Worm (Caenorhabditis elegans): ENCODE data around the gene clec-79.

The clec-79 gene

DNA sequence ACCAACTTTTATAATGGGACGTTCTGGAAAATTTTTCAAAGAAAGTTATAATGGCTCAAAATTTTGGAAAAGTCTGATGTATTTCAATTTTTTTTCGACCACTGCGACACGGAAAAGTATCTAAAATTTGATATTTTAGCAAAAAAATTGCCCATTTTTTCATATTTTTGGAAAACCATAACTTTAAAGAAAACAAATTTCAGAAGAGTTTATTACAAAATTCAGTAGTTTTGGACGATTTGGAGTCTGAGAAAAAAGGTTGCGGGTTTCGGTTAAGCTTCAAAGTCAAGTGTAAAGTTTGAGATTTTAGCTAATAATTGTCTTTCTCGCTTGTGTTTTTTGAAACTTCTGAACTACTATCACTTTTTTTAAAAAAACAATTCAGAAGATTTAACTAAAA is 15.0 kb downstream of the clec-79 start:
- no peak for TF ChIP-seq unc-62 (GFP tag; optimal IDR thresholded peaks at IDR 0.05)

DNA sequence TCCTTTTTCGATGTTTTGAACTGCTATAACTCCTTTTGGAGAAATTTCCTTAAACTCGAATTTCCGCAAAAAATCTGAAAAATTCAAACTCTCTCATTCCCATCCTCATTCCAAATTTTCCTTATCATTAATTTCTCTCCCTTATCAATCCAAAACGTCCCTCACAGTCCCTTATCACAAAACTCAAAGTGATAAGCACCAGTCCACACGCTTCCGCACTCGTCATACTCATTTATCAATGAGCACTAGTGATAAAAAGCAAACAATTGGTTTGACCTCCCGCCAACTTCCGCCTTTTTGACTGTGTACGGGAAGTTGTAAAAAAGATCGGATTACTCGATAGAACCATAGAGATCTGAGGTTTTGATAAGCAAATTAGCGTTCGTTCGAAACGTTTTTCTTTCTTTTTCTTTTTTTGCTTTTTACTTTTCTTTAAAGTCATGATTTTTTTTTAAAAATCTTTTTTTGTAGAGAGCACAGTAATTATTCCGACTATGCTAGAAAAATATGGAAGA is 15.5 kb downstream of the clec-79 start, which contains the start of gene clec-78:
Gene clec-78, plus strand, starts transcription at position 465 of the 515 bp plus-strand sequence.
- TF ChIP-seq unc-62 (GFP tag; optimal IDR thresholded peaks at IDR 0.05), result no peak

DNA sequence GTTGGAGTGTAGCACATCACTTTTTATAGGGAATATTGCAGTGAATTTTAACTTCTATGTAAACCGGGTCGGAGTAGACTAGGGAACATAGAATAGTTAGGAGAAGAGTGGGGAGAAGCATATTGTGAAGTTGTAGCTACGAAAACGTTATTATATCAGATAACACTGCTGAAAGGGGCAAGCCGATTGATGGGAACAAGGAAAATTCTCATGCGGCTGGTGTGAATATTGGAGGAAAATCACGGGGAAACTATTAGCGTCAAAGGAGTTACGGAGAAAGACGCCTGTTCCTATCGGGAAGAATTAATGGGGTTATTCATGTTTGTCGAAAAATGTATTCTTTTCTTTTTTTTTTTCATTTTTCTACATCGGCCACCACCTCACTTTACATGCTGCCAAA is 20.1 kb downstream of the clec-79 start, which contains the start of gene F47C12.6:
Gene F47C12.6, minus strand, starts transcription at position 101 of the 400 bp plus-strand sequence.
- TF ChIP-seq unc-62 (GFP tag; optimal IDR thresholded peaks at IDR 0.05), result no peak

DNA sequence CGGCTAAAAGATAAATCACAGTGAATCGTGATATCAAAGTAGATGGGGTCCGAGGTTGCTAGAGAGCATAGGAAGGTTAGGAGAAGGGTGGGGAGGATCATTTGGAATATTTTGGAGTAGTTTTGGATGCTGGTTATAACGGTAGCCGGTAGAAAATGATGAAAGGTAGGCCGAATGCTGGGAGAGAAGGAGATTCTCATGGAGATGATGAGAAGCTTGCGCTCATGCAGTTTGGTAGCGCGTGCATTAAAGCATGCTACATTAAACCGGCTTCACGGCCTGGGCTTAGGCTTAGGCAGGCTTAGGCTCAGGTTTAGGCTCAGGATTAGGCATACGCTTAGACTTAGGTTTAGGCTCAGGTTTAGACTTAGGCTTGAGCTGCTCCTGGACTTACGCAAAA is 21.2 kb downstream of the clec-79 start, which contains the start of gene F47C12.13:
Gene F47C12.13, minus strand, starts transcription at position 101 of the 400 bp plus-strand sequence.
- TF ChIP-seq unc-62 (GFP tag; optimal IDR thresholded peaks at IDR 0.05), result no peak

DNA sequence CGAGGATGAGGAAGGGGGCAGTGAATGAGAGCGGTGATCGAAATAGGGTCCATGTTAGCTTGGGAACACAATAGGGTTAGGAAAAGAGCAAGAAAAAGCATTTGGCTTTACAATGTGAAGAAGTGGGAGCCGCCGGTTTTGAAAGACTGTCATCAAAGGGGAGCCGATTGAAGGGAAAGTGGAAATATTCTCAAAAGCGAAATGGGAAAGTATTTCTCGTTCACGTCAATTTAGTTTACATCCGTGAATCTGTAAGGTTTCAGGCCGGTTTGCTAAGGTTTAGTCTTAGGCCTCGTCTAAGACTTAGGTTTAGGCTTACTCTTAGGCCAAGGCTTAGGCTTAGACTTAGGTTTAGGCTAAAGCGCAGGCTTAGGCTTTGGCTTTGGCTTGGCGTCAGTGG is 22.2 kb downstream of the clec-79 start, which contains the start of gene F47C12.7:
Gene F47C12.7, minus strand, starts transcription at position 101 of the 400 bp plus-strand sequence.
- no peak for TF ChIP-seq unc-62 (GFP tag; optimal IDR thresholded peaks at IDR 0.05)

DNA sequence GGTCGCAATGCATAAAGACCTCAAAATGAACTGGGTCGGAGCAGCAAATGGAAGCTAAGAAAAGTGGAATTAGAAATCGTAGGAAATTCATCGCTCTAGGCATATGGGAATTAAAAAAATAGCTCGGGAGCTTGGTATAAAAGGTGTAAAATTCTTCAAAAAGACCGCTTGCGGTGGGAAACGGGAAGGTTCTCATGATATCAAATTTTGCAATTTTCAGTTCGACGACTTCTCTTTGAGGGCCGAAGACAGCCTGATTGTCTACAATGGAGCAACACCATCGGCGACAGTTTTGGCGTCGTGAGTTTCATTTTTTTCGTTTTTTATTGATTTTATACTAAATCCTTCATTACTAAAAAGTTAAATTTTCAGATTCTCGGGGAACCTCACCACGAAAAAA is 25.4 kb downstream of the clec-79 start, which contains the start of gene F47C12.8:
Gene F47C12.8, minus strand, starts transcription at position 101 of the 400 bp plus-strand sequence.
- TF ChIP-seq unc-62 (GFP tag; optimal IDR thresholded peaks at IDR 0.05), result no peak

DNA sequence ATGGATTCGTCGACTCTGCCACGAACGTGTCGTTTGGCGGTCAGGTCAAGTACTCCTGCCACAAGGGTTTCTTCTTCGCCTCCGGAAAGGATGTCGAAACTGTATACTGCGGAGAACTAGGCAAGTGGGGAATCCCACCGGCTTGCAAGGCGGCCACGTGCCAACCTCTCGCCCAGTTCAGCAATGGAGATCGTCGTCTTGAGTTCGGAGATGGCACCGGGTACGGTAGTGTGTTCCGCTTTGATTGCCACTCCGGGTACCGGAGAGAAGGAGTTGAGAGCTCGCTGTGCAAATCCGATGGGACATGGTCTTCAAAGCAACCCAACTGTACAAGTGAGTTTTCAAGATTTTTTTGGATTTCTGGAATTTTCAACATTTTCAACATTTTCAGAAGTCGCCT is 26.5 kb downstream of the clec-79 start:
- no peak for TF ChIP-seq unc-62 (GFP tag; optimal IDR thresholded peaks at IDR 0.05)

DNA sequence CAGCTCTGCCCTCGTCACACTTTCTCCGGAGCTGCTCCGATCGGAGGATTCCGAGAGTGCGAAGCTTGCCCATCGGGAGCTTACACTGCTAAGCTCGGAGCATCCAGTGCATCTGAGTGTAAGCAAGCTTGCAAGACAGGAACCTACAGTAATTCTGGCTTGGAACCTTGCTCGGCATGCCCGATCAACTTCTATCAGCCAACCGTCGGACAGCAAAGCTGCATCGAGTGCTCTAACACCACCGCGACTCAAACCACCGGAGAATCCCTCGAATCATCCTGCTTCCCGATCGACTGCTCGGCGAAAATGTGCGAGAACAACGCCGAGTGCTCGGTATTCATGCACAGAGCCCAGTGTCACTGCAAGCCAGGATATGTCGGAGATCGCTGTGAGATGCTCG is 31.1 kb downstream of the clec-79 start:
- no peak for TF ChIP-seq unc-62 (GFP tag; optimal IDR thresholded peaks at IDR 0.05)

DNA sequence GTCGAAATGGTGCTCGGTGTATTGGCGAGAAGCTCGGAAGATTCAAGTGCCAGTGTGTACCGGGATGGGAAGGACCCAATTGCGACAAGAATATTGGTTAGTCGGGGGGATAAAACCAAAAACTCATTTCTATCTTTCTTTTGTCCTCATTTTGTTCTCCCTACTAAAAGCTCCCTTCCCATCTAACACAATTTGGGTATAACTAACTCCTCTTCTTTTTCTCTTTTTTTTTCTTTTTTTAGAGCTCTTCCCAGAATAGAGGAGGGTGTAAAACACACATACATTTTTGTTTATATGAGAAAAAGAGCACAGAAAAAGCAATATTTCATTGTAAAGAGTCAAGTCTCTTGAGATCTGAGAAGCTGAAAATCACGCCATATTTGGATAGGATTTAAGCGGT is 32.0 kb downstream of the clec-79 start:
- TF ChIP-seq unc-62 (GFP tag; optimal IDR thresholded peaks at IDR 0.05), result no peak

DNA sequence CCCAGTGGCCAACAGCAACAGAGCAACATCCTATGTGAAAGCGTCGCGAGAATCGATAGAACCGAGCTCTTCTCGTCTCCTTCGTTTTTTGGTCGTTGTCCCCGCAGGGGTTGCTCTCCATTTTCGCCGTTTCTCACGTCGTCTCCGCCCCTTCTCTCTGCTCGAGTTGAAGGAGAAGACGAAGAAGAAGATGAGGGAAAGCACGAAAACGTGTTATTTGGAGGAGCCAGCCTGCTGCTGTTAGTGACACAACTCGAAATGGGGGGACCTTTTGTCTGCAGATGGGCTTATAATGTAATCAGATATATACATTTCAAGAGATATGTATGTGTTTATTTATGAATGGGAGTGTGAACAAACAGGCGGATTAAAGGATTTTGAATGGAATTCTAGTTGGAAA is 34.5 kb downstream of the clec-79 start, which contains the start of gene W02C12.2:
Gene W02C12.2, minus strand, starts transcription at position 277 of the 400 bp plus-strand sequence.
- no peak for TF ChIP-seq unc-62 (GFP tag; optimal IDR thresholded peaks at IDR 0.05)

DNA sequence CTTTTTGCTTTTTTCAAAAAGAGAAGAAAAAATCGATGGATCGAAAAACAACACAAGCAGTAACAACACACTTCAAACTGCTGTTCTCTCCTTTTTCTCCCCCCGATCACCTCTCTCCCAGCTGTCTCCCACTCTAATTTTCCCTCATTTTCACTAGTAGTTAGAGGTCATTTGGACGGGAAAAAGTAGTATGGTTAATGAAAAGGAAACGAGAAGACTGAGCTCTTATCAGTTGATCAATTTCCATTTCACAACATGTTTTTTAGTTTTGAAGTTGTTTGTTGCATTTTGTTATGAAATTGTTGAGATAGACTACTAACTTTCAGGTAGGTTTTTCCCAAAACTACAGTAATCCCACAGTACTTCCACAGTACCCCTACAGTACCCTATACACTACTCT is 35.3 kb downstream of the clec-79 start:
- no peak for TF ChIP-seq unc-62 (GFP tag; optimal IDR thresholded peaks at IDR 0.05)

DNA sequence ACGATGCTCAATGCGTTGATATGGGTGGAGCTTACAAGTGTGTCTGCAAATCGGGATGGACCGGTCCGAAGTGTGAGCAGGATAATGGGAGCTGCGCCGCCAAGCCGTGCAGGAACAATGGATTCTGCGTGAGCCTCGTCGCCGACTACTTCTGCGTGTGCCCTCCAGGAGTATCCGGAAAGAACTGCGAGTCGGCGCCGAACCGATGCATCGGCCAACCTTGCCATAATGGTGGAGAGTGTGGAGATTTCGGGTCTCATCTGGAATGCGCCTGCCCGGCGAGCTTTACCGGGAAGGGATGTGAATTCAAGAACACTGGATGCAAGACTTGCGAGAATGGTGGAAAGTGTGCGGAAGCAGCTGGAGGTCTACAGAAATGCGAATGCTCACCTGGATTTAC is 36.8 kb downstream of the clec-79 start:
- TF ChIP-seq unc-62 (GFP tag; optimal IDR thresholded peaks at IDR 0.05), result no peak

DNA sequence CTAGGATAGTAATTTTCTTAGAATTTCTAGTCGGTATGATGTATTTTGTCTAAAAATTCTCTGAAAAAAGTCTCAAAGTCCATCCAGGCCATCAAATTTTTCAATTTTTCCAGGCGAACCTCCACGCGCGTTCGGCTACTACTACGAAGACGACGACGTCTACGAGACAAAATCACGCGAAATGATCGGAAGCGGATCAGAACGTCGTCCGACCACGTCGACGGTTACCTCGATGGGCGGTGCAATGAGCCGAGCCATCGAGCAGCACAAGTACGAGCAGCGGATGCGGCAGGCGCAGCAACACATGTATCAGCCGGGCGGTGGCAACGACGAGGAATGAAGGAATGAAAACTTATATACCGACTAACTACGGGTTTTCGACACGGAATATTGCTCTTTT is 40.5 kb downstream of the clec-79 start:
- no peak for TF ChIP-seq unc-62 (GFP tag; optimal IDR thresholded peaks at IDR 0.05)

DNA sequence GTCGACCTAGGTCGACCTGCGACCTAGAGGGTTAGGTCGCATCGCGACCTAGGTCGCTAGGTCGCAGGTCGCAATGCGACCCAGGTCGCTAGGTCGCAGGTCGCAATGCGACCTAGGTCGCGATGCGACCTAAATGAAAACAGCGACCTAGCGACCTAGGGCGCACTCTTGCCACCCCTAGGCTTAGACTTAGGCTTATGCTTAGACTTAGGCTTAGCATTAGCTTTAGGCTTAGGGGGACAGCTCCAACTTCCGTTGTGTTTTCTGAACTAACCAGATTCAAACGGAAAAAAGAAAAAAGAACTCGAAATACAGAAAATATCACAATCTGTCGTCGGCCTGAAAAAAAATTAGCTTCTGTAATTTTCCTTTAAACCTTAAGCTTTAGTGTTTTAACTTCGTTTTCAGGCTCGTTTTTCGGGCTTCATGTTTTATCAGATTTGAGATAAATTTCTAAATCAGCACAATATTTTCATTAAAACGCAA is 41.2 kb downstream of the clec-79 start:
- TF ChIP-seq unc-62 (GFP tag; optimal IDR thresholded peaks at IDR 0.05), result no peak

DNA sequence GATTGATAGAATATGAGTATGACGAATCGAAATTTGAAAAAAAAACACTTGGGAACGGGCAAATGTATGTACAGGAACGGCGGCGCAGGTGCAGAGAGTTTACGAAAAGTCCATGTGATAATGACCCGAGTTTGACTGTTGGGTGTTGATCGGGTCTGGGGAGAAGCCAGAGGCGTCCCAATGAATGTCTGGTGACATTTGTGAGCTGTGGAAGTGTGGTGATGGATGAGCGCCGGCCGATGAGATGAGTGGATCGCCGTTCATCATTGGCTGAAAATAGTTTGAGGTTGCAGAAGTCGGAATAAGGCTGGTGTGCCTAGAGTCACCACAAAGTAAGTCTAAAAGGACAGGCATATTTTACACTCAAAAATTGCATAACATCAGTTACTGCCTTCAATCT is 42.5 kb downstream of the clec-79 start:
- TF ChIP-seq unc-62 (GFP tag; optimal IDR thresholded peaks at IDR 0.05), result no peak

DNA sequence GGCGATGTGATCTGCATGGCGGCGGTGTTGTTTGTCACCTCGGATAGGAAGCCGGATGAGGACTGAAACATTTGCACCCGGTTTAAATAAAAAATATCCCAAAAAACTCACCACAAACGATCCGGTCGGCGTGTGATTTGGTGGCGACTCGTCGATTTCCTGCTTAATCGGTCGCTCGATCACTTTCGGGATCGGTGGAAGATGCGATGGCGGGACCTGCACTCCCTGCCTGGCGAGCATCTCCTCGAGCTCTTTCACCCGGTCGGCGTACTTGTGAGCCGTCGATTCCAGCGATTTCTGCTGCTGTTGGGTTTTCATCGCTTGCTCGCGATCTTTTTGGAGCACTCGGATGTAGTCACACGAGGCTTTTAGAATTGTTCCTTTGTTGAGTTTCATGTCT is 43.6 kb downstream of the clec-79 start:
- no peak for TF ChIP-seq unc-62 (GFP tag; optimal IDR thresholded peaks at IDR 0.05)

DNA sequence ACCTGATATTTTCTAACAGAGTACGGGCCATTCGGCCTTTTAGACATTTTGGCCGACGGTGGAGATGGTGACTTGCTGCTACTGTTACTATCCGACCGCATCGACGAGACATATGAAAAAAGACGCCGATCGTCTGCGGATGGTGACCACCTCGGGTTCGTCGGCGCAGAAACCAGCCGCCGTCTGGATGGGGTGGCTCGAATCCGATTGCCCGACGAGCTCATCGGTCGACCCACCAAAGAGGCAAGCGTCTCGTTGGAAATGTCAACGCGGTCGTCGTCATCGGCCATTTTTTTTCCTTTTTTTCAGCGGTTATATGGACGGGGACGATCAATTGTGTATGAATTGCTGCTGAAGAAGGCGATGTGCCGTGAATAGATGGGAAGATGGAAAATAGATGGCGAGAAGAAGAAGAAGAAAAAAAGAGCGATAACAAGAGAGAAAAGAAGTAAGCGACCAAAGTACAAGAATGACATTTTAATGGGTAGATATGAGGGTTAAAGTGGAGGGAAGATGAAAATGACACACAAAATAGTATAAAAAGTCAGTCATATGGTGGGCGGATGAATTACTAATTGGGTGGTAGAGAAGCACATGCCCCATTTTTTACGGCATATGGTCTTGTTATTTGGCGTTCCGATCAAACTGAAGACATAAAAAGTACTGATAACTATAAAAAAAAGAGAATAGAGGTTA is 45.7 kb downstream of the clec-79 start:
- no peak for TF ChIP-seq unc-62 (GFP tag; optimal IDR thresholded peaks at IDR 0.05)
